Fruit fly (Drosophila melanogaster) whole organism: Measurements from ENCODE around the gene TotB.

Experiments used
- CG8478 ChIP-seq: fragments of >200 bp; optimal IDR thresholded peaks from 2 replicates; lab custom pipeline; 2018; ENCODE audit warnings: inconsistent platforms
- Dll ChIP-seq: fragments of >200 bp; optimal IDR thresholded peaks from 2 replicates; lab custom pipeline; 2017
- EcR ChIP-seq, 2 experiments: fragments of >200 bp; optimal IDR thresholded peaks; 2 replicates each; lab custom pipeline; 2017; ENCODE audit warnings: missing biosample characterization in 2 of 2, missing genetic modification characterization in 2 of 2, missing genetic modification reagents in 2 of 2
- pan ChIP-seq: fragments of >200 bp; optimal IDR thresholded peaks from 2 replicates; lab custom pipeline; 2017
- psq ChIP-seq: fragments of >200 bp; optimal IDR thresholded peaks from 2 replicates; lab custom pipeline; 2017
- usp ChIP-seq: fragments of >200 bp; optimal IDR thresholded peaks from 2 replicates; lab custom pipeline; 2017; ENCODE audit warnings: missing biosample characterization, missing genetic modification characterization, mixed read lengths

Gene TotB

DNA sequence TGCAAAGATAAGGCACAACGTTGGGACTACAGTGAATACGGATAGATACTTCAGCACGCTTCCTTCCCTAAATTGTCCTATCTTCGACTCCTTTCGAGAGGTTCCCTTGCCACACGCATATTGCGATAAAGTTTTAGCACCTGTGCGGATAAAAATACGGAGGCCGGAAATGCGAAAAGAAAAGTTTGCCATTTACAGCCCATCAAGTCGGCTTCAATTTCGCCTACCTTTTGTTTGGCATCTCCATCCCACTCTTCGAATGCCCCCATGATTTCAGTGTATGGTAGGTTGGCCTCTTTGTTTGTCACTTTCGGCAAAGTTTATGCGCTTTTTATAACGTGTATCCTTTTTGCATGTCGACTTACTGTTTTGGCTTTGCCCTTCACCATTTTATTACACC is 2.9 kb downstream of the TotB start:
- no peak for TF ChIP-seq EcR (GFP tag; optimal IDR thresholded peaks at IDR 0.05; lab: Kevin White, UChicago)
- no peak for TF ChIP-seq Dll (lab: Kevin White, UChicago)
- no peak for TF ChIP-seq CG8478 (lab: Kevin White, UChicago)
- no peak for TF ChIP-seq usp (GFP tag; lab: Kevin White, UChicago)
- no peak for TF ChIP-seq psq (lab: Kevin White, UChicago)
- TF ChIP-seq pan (lab: Kevin White, UChicago): no peak

DNA sequence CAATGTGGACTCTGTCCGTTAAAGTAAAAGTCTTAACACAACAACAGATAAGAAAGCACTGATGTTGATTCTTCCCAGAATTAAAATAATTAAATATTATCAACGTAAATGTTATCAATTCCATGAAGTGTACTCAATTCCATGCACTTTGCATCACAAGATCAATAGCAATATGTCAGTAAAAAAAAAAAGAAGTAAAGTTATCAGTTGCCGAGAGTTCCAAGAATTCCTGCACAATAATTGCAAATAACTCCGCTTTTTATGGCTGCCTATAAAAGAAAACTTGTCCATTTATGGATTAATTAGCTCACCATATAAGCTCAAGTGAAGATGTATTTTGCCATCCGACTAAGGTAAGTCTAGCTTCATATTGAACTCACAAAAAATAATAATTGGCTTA is 3.7 kb downstream of the TotB start, which contains the start of gene TotZ:
TotZ (plus strand) TSS at position 301 of the 400 bp plus-strand sequence.
- TF ChIP-seq EcR (GFP tag; optimal IDR thresholded peaks at IDR 0.05; lab: Kevin White, UChicago) (no peak), pan (lab: Kevin White, UChicago) (no peak), psq (lab: Kevin White, UChicago) (no peak), Dll (lab: Kevin White, UChicago) (no peak), usp (GFP tag; lab: Kevin White, UChicago) (no peak), CG8478 (lab: Kevin White, UChicago) (no peak)

DNA sequence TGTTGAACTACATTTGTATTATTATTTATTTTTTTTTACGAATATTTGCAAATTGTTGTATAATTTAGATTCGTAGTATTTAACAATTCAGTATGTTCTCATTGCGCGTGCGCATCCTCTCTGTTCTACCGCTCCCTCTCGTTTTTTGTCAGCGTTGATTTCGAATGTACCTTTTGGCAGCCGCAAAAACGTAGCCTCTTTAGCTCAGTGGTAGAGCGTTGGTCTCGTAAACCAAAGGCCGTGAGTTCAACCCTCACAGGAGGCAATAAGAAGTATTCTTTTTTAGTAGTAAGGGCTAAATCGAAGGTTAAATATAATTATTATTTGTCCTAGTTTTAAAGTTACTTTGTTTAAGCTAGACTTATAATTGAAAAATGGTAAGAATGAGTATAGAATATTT is 16.8 kb downstream of the TotB start:
- TF ChIP-seq CG8478 (lab: Kevin White, UChicago) (no peak), usp (GFP tag; lab: Kevin White, UChicago) (no peak), EcR (GFP tag; optimal IDR thresholded peaks at IDR 0.05; lab: Kevin White, UChicago) (no peak), pan (lab: Kevin White, UChicago) (no peak), psq (lab: Kevin White, UChicago) (no peak), Dll (lab: Kevin White, UChicago) (no peak)

DNA sequence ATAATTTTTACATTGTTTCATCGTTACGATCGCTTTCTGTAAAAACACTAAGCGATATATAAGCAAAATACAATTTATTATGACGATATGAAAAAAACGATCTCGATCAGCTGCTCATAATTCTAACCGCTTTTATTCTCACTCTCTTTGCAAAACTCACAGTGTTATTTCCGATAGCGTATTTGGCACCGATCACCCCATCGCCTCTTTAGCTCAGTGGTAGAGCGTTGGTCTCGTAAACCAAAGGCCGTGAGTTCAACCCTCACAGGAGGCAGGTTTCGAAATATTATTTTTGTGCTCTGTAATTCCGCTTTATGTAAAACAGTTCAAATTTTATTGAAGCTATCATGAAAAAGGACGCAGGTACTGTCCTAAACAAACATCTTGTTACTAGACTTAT is 17.2 kb downstream of the TotB start:
- TF ChIP-seq usp (GFP tag; lab: Kevin White, UChicago) (no peak), psq (lab: Kevin White, UChicago) (no peak), EcR (GFP tag; optimal IDR thresholded peaks at IDR 0.05; lab: Kevin White, UChicago) (no peak), Dll (lab: Kevin White, UChicago) (no peak), CG8478 (lab: Kevin White, UChicago) (no peak), pan (lab: Kevin White, UChicago) (no peak)

DNA sequence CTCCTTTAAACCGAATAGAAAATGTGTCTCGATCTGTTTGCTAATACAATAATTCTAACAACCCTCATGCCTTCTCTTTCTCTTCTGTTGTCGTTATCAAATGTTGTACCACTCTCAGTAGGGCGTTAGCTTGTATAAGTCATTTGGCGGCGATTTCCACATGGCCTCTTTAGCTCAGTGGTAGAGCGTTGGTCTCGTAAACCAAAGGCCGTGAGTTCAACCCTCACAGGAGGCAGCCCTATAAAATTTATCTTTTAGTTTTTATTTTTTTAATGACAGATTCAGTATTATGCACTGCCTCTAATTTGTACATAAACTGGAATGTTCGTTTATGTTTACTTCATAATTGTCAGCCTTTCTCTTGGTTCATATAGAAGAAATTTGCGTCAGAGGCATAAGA is 17.8 kb downstream of the TotB start:
- TF ChIP-seq pan (lab: Kevin White, UChicago): no peak
- TF ChIP-seq Dll (lab: Kevin White, UChicago): no peak
- no peak for TF ChIP-seq psq (lab: Kevin White, UChicago)
- TF ChIP-seq CG8478 (lab: Kevin White, UChicago): no peak
- TF ChIP-seq EcR (GFP tag; optimal IDR thresholded peaks at IDR 0.05; lab: Kevin White, UChicago): no peak
- TF ChIP-seq usp (GFP tag; lab: Kevin White, UChicago): no peak

DNA sequence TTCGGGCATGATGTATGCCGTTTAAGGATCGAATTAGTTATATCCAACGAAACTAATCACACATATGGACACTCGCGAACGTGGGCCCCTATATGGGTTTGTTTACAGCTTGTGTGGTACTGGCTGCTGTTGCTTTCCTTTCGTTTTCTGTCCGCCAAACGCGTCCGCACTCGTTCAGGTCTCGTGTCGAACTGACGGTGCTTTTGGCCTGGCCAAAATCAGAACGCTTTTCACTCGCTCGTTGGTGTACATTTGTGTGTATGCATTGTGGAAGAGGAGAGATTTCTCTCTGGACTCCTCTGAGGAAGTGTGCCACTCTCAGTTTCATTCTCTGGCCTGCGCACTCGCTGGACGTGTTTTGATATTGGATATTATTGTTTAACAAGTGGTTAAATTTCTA is 23.4 kb downstream of the TotB start, which contains the start of gene Ktl:
Ktl (minus strand) TSS at position 193 of the 400 bp plus-strand sequence.
- TF ChIP-seq usp (GFP tag; lab: Kevin White, UChicago) (no peak), EcR (GFP tag; optimal IDR thresholded peaks at IDR 0.05; lab: Kevin White, UChicago) (no peak), psq (lab: Kevin White, UChicago) (no peak), Dll (lab: Kevin White, UChicago) (no peak), CG8478 (lab: Kevin White, UChicago) (no peak), pan (lab: Kevin White, UChicago) (no peak)

- TF ChIP-seq pan (lab: Kevin White, UChicago) (no peak), Dll (lab: Kevin White, UChicago) (no peak), EcR (GFP tag; optimal IDR thresholded peaks at IDR 0.05; lab: Kevin White, UChicago) (no peak), CG8478 (lab: Kevin White, UChicago) (no peak), usp (GFP tag; lab: Kevin White, UChicago) (no peak), psq (lab: Kevin White, UChicago) (no peak)
Measured at dm6 chr3R:20901656-20902055, 27.9 kb downstream of the TotB start, which contains the start of gene Grik. Gene Grik (plus strand): TSS chr3R:20901956.

DNA sequence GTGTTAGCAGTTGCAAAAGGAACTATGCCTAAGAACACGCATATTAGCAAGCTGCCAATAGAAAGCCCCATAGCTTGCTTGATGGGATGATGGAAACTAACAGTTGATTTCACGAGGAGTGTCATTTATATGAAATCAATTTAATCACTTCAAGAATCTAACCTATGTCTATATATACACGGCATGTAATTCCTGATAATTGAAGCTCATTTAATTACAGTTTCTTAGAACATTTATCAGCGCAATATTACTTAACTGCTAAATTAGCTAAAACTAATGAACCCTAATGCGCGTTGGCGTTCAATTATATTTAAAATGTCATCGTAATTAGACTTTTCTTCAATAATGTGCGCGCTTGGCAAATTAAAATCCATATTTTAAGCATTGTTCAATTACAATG is 31.7 kb downstream of the TotB start, which contains the start of gene TotX:
TotX (minus strand) TSS at position 101 of the 400 bp plus-strand sequence.
- no peak for TF ChIP-seq Dll (lab: Kevin White, UChicago)
- TF ChIP-seq CG8478 (lab: Kevin White, UChicago): no peak
- TF ChIP-seq EcR (GFP tag; optimal IDR thresholded peaks at IDR 0.05; lab: Kevin White, UChicago): no peak
- no peak for TF ChIP-seq psq (lab: Kevin White, UChicago)
- no peak for TF ChIP-seq usp (GFP tag; lab: Kevin White, UChicago)
- TF ChIP-seq pan (lab: Kevin White, UChicago): no peak

DNA sequence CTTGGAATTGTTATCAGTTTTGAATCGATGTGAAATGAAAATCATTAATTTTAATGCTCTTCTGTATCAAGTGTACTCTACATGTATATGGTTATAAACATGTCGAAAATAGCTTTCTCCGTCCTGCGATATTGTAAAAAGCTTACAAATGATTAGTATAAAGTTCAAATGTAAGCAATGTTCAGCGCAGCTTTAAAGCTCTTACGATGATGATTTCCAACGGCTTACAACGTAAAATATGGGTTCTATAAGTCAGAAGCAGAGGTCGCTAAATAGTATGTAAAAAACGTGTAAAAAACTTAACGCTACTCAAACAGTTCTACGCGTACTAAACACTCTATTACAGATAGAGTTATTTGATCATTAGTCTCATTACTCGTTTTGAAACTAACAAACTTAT is 34.9 kb downstream of the TotB start:
- TF ChIP-seq psq (lab: Kevin White, UChicago) (no peak), CG8478 (lab: Kevin White, UChicago) (no peak), pan (lab: Kevin White, UChicago) (no peak), usp (GFP tag; lab: Kevin White, UChicago) (no peak), EcR (GFP tag; optimal IDR thresholded peaks at IDR 0.05; lab: Kevin White, UChicago) (no peak), Dll (lab: Kevin White, UChicago) (no peak)

- no peak for TF ChIP-seq psq (lab: Kevin White, UChicago)
- TF ChIP-seq Dll (lab: Kevin White, UChicago): no peak
- no peak for TF ChIP-seq pan (lab: Kevin White, UChicago)
- no peak for TF ChIP-seq CG8478 (lab: Kevin White, UChicago)
- no peak for TF ChIP-seq usp (GFP tag; lab: Kevin White, UChicago)
- no peak for TF ChIP-seq EcR (GFP tag; optimal IDR thresholded peaks at IDR 0.05; lab: Kevin White, UChicago)
Measured at dm6 chr3R:20912725-20913124, 39.0 kb downstream of the TotB start.

- TF ChIP-seq Dll (lab: Kevin White, UChicago) (no peak), EcR (GFP tag; optimal IDR thresholded peaks at IDR 0.05; lab: Kevin White, UChicago) (no peak), CG8478 (lab: Kevin White, UChicago) (no peak), usp (GFP tag; lab: Kevin White, UChicago) (no peak), pan (lab: Kevin White, UChicago) (no peak), psq (lab: Kevin White, UChicago) (no peak)
Measured at dm6 chr3R:20914103-20914502, 40.4 kb downstream of the TotB start, which contains the start of gene hdly. Gene hdly (plus strand): TSS chr3R:20914296.
